Worm (Caenorhabditis elegans) whole organism, late embryonic: ENCODE data around the gene C06E4.6.

Experiments
- C08G9.2 ChIP-seq: sonication (generic microtip); optimal IDR thresholded peaks from 2 replicates; lab custom pipeline; 2016; ENCODE audit warnings: mild to moderate bottlenecking, missing genetic modification characterization, moderate library complexity, missing compliant biosample characterization
- C38D4.7 ChIP-seq: fragments of 200-800 bp; sonication (Bioruptor generic); optimal IDR thresholded peaks from 2 replicates; lab custom pipeline; 2018; ENCODE audit warnings: mild to moderate bottlenecking, missing genetic modification characterization, moderate library complexity, missing compliant biosample characterization
- K09A11.1 ChIP-seq: sonication (generic microtip); optimal IDR thresholded peaks from 2 replicates; lab custom pipeline; 2017; ENCODE audit warnings: antibody characterized with exemption, mild to moderate bottlenecking, missing genetic modification characterization, missing compliant biosample characterization; ENCODE audit not compliant: insufficient read depth
- ahr-1 ChIP-seq: sonication (generic microtip); optimal IDR thresholded peaks from 2 replicates; lab custom pipeline; 2016; ENCODE audit warnings: missing genetic modification characterization, missing compliant biosample characterization
- ceh-18 ChIP-seq: sonication (generic microtip); optimal IDR thresholded peaks from 2 replicates; lab custom pipeline; 2016; ENCODE audit warnings: missing genetic modification characterization, missing compliant biosample characterization
- ceh-22 ChIP-seq: sonication (generic microtip); optimal IDR thresholded peaks from 2 replicates; lab custom pipeline; 2017; ENCODE audit warnings: missing biosample characterization, missing genetic modification characterization
- ceh-24 ChIP-seq: sonication (generic microtip); optimal IDR thresholded peaks from 2 replicates; lab custom pipeline; 2016; ENCODE audit warnings: mild to moderate bottlenecking, missing genetic modification characterization, missing compliant biosample characterization
- ceh-45 ChIP-seq: fragments of 200-800 bp; sonication (Bioruptor generic); IDR thresholded peaks from 2 replicates; pipeline ENCODE4 v1.3.6; 2022; ENCODE audit warnings: missing genetic modification reagents, missing genetic modification characterization, missing compliant biosample characterization
- ceh-48 ChIP-seq: sonication (generic microtip); optimal IDR thresholded peaks from 2 replicates; lab custom pipeline; 2016; ENCODE audit warnings: missing genetic modification characterization, inconsistent platforms, missing compliant biosample characterization
- ceh-6 ChIP-seq: fragments of 200-800 bp; sonication (Bioruptor generic); optimal IDR thresholded peaks from 2 replicates; lab custom pipeline; 2018; ENCODE audit warnings: mild to moderate bottlenecking, missing genetic modification characterization, missing compliant biosample characterization
- che-1 ChIP-seq: sonication (generic microtip); optimal IDR thresholded peaks from 2 replicates; lab custom pipeline; 2016; ENCODE audit warnings: mild to moderate bottlenecking, missing genetic modification characterization, missing compliant biosample characterization
- dve-1 ChIP-seq: sonication (generic microtip); optimal IDR thresholded peaks from 2 replicates; lab custom pipeline; 2017; ENCODE audit warnings: antibody characterized with exemption, mild to moderate bottlenecking, missing genetic modification characterization, missing compliant biosample characterization
- elt-4 ChIP-seq: sonication (generic microtip); optimal IDR thresholded peaks from 2 replicates; lab custom pipeline; 2016; ENCODE audit warnings: missing genetic modification characterization, missing compliant biosample characterization
- eyg-1 ChIP-seq: sonication (generic microtip); optimal IDR thresholded peaks from 2 replicates; lab custom pipeline; 2016; ENCODE audit warnings: missing genotype, missing genetic modification characterization, missing compliant biosample characterization
- fkh-10 ChIP-seq: fragments of 150-350 bp; optimal IDR thresholded peaks from 2 replicates; lab custom pipeline; 2014; ENCODE audit warnings: missing biosample characterization, missing genetic modification reagents, missing genetic modification characterization
- fkh-6 ChIP-seq: sonication (generic microtip); optimal IDR thresholded peaks from 2 replicates; lab custom pipeline; 2016; ENCODE audit warnings: missing genetic modification characterization, missing compliant biosample characterization
- hlh-15 ChIP-seq: sonication (generic microtip); optimal IDR thresholded peaks from 2 replicates; lab custom pipeline; 2016; ENCODE audit warnings: missing genetic modification characterization, missing compliant biosample characterization
- hlh-6 ChIP-seq: sonication (generic microtip); optimal IDR thresholded peaks from 2 replicates; lab custom pipeline; 2016; ENCODE audit warnings: missing genotype, missing genetic modification characterization, missing compliant biosample characterization
- hlh-8 ChIP-seq: sonication (generic microtip); optimal IDR thresholded peaks from 2 replicates; lab custom pipeline; 2016; ENCODE audit warnings: missing genotype, missing genetic modification characterization, missing compliant biosample characterization
- lim-6 ChIP-seq: sonication (generic microtip); optimal IDR thresholded peaks from 2 replicates; lab custom pipeline; 2016; ENCODE audit warnings: missing genetic modification characterization, missing compliant biosample characterization
- madf-2 ChIP-seq: sonication (generic microtip); optimal IDR thresholded peaks from 2 replicates; lab custom pipeline; 2017; ENCODE audit warnings: missing genetic modification characterization, missing compliant biosample characterization
- mec-3 ChIP-seq: sonication (generic microtip); optimal IDR thresholded peaks from 2 replicates; lab custom pipeline; 2016; ENCODE audit warnings: borderline replicate concordance, missing genetic modification characterization, missing compliant biosample characterization
- nfya-1 ChIP-seq: sonication (generic microtip); optimal IDR thresholded peaks from 2 replicates; lab custom pipeline; 2017; ENCODE audit warnings: missing genetic modification characterization, mild to moderate bottlenecking, missing compliant biosample characterization, antibody characterized with exemption, moderate library complexity
- npax-4 ChIP-seq: sonication (generic microtip); optimal IDR thresholded peaks from 2 replicates; lab custom pipeline; 2016; ENCODE audit warnings: missing genetic modification characterization, missing compliant biosample characterization
- pat-9 ChIP-seq: fragments of 200-800 bp; sonication (Bioruptor generic); optimal IDR thresholded peaks from 2 replicates; lab custom pipeline; 2018; ENCODE audit warnings: mild to moderate bottlenecking, missing genetic modification characterization, moderate library complexity, missing compliant biosample characterization
- pha-4 ChIP-seq: fragments of 150-350 bp; optimal IDR thresholded peaks from 2 replicates; lab custom pipeline; 2018; ENCODE audit warnings: missing biosample characterization, missing genetic modification reagents, missing genetic modification characterization
- pqm-1 ChIP-seq: sonication (generic microtip); optimal IDR thresholded peaks from 2 replicates; lab custom pipeline; 2016; ENCODE audit warnings: missing genetic modification characterization, missing compliant biosample characterization
- pros-1 ChIP-seq: fragments of 150-350 bp; optimal IDR thresholded peaks from 2 replicates; lab custom pipeline; 2014; ENCODE audit warnings: missing biosample characterization, missing genetic modification reagents, missing genetic modification characterization
- sdc-2 ChIP-seq: sonication (generic microtip); optimal IDR thresholded peaks from 2 replicates; lab custom pipeline; 2016; ENCODE audit warnings: missing genotype, missing genetic modification characterization, missing compliant biosample characterization
- syd-9 ChIP-seq: sonication (generic microtip); optimal IDR thresholded peaks from 2 replicates; lab custom pipeline; 2016; ENCODE audit warnings: mild to moderate bottlenecking, missing genetic modification characterization, moderate library complexity, missing compliant biosample characterization
- tbx-2 ChIP-seq: sonication (generic microtip); optimal IDR thresholded peaks from 2 replicates; lab custom pipeline; 2016; ENCODE audit warnings: missing genetic modification characterization, missing compliant biosample characterization
- tbx-7 ChIP-seq: sonication (generic microtip); optimal IDR thresholded peaks from 2 replicates; lab custom pipeline; 2016; ENCODE audit warnings: missing genotype, missing genetic modification characterization, missing compliant biosample characterization
- unc-3 ChIP-seq, 2 experiments: fragments of 200-800 bp in 1 of 2; sonication (Bioruptor generic) in 1 of 2; sonication (generic microtip) in 1 of 2; conservative IDR thresholded peaks in 1 of 2; optimal IDR thresholded peaks in 1 of 2; 2 replicates each; pipeline versions ENCODE4 v1.3.6 to Lab custom; 2016 to 2022; ENCODE audit warnings: missing compliant biosample characterization in 2 of 2, missing genetic modification characterization in 2 of 2, missing genetic modification reagents in 1 of 2
- unc-42 ChIP-seq: sonication (generic microtip); optimal IDR thresholded peaks from 2 replicates; lab custom pipeline; 2016; ENCODE audit warnings: missing genotype, missing genetic modification characterization, missing compliant biosample characterization
- zip-5 ChIP-seq: sonication (generic microtip); optimal IDR thresholded peaks from 2 replicates; lab custom pipeline; 2016; ENCODE audit warnings: missing genetic modification characterization, missing compliant biosample characterization
- ztf-16 ChIP-seq: sonication (generic microtip); optimal IDR thresholded peaks from 2 replicates; lab custom pipeline; 2017; ENCODE audit warnings: missing genetic modification characterization, missing compliant biosample characterization

C06E4.6 gene

DNA sequence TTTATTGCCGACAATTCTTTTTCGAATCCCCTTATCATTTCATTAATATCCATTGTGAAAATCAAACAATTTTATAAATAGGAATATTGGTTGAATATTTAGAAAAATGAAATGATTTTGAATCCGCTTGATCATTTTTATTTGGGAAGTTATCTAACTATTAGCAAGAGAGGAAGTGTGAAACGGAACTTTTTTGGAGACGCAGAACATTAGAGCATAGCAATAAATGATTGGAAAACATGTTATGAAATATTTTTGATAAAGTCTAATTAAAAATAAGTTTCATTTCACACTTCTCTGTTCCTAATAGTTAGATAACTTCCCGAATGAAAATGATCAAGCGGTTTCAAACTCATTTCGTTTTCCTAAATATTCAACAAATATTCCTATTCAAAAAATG is 29.4 kb upstream of the C06E4.6 start, which contains the start of gene F42C5.3:
TSS of gene F42C5.3 (minus strand) at position 101 of the 400 bp plus-strand sequence.
- TF ChIP-seq C38D4.7 (GFP tag; lab: Kevin White, UChicago), result no peak
- no peak for TF ChIP-seq ceh-24
- no peak for TF ChIP-seq ceh-48 (tag; lab: Kevin White, UChicago)
- TF ChIP-seq unc-42, result no peak
- TF ChIP-seq ceh-22 (tag; lab: Kevin White, UChicago), result no peak
- no peak for TF ChIP-seq C08G9.2 (tag; lab: Kevin White, UChicago)
- TF ChIP-seq ceh-6 (GFP tag; lab: Kevin White, UChicago), result no peak
- no peak for TF ChIP-seq tbx-7 (tag; lab: Kevin White, UChicago)
- no peak for TF ChIP-seq ahr-1
- TF ChIP-seq fkh-6 (tag; lab: Kevin White, UChicago), result no peak
- TF ChIP-seq ceh-45, result no peak
- TF ChIP-seq syd-9, result no peak
- TF ChIP-seq tbx-2 (tag; lab: Kevin White, UChicago), result no peak
- no peak for TF ChIP-seq dve-1
- no peak for TF ChIP-seq ceh-18 (tag; lab: Kevin White, UChicago)
- TF ChIP-seq pat-9 (tag; lab: Kevin White, UChicago), result no peak

DNA sequence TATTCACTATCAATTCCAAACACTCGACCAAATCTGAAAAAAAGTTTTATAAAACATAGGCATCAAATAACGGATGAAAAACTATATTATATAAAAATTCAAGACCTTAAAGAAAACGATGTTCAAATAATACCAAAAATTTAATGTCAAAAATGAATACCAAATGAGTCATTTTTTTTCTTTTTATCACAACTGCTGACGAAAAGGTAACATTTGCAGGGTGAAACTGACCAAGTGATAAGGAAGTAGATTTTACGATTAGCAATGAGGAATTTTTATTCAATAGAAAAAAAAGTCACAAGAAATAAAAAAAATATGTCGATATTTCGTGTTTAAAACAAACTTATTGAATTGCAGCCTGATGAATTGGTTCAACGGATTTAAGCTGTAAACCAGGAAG is 27.7 kb upstream of the C06E4.6 start, which contains the start of gene C06E4.8:
TSS of gene C06E4.8 (minus strand) at position 37 of the 400 bp plus-strand sequence.
- no peak for TF ChIP-seq eyg-1 (tag; lab: Kevin White, UChicago)
- TF ChIP-seq unc-42, result no peak
- TF ChIP-seq hlh-6 (tag; lab: Kevin White, UChicago), result no peak
- TF ChIP-seq ahr-1, result no peak
- no peak for TF ChIP-seq K09A11.1
- no peak for TF ChIP-seq pros-1 (tag; lab: Kevin White, UChicago)
- TF ChIP-seq ceh-48 (tag; lab: Kevin White, UChicago), result no peak
- no peak for TF ChIP-seq hlh-8 (tag; lab: Kevin White, UChicago)
- TF ChIP-seq elt-4 (tag; lab: Kevin White, UChicago), result no peak
- TF ChIP-seq fkh-10 (GFP tag; lab: Kevin White, UChicago), result no peak
- no peak for TF ChIP-seq pha-4 (tag; lab: Kevin White, UChicago)
- no peak for TF ChIP-seq unc-3 (GFP tag; conservative IDR thresholded peaks at IDR 0.05; lab: Robert Waterston, UW)
- TF ChIP-seq unc-3 (tag; optimal IDR thresholded peaks at IDR 0.05; lab: Kevin White, UChicago), result no peak
- no peak for TF ChIP-seq ceh-24
- TF ChIP-seq nfya-1, result no peak

DNA sequence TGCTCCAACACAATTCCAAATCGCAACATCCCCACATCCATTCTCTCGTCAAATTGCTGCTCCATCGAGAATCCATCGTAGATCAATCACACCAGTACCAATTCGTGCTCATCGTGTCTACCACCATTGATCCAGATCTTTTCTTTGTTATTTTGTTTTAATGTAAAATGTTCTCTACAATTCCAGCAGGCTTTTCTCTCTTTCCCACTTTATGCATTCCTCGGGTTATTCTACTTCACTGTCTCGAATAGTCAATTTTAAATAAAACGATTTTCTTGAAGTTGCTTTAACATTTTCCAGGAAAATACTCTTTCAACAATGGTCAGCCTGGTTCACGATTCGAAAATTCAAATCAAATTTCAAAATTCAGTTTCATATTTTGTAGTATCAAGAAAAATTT is 24.9 kb upstream of the C06E4.6 start, which contains the start of gene C06E4.1:
TSS of gene C06E4.1 (plus strand) at position 301 of the 400 bp plus-strand sequence.
- TF ChIP-seq lim-6 (no peak), elt-4 (tag; lab: Kevin White, UChicago) (no peak), npax-4 (tag; lab: Kevin White, UChicago) (no peak), ceh-45 (no peak), K09A11.1 (no peak), ahr-1 (no peak), syd-9 (no peak), sdc-2 (tag; lab: Kevin White, UChicago) (no peak), pat-9 (tag; lab: Kevin White, UChicago) (no peak), hlh-15 (tag; lab: Kevin White, UChicago) (no peak)

DNA sequence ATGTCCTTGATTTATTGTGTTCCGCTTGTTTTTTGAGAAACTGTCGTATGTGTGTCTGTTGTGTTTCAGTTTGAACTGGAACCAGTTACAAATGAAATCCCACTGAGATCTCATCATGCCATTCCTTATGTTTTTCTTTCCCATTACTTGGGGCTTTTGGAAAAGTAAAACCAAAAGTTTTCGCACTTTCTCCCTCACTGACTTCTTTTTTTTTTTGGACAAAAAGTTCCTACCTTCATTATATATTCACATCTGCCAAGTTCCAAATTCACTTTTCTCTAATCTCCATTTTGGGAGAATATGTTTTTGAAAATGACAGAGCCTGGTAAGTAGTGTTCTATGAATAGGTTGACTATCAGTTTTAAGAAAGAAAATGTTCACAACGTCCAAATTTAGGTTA is 18.6 kb upstream of the C06E4.6 start, which contains the start of gene C06E4.2:
TSS of gene C06E4.2 (plus strand) at position 301 of the 400 bp plus-strand sequence.
- no peak for TF ChIP-seq zip-5
- no peak for TF ChIP-seq ztf-16 (tag; lab: Kevin White, UChicago)
- TF ChIP-seq pqm-1 (tag; lab: Kevin White, UChicago), result no peak
- TF ChIP-seq madf-2, result no peak
- TF ChIP-seq mec-3, result no peak
- no peak for TF ChIP-seq ceh-22 (tag; lab: Kevin White, UChicago)
- TF ChIP-seq K09A11.1, result no peak
- TF ChIP-seq hlh-8 (tag; lab: Kevin White, UChicago), result no peak
- TF ChIP-seq che-1 (tag; lab: Kevin White, UChicago), result no peak
- no peak for TF ChIP-seq pat-9 (tag; lab: Kevin White, UChicago)
